Worm (Caenorhabditis elegans) whole organism, late embryonic: ENCODE data around the gene pho-11.

Experiments used
- C08G9.2 ChIP-seq: sonication (generic microtip); optimal IDR thresholded peaks from 2 replicates; lab custom pipeline; 2016; ENCODE audit warnings: mild to moderate bottlenecking, missing genetic modification characterization, moderate library complexity, missing compliant biosample characterization
- K02D7.2 ChIP-seq: sonication (generic microtip); optimal IDR thresholded peaks from 2 replicates; lab custom pipeline; 2017; ENCODE audit warnings: mild to moderate bottlenecking, missing genetic modification characterization, missing compliant biosample characterization
- T23F11.4 ChIP-seq: fragments of 200-800 bp; sonication (Bioruptor generic); optimal IDR thresholded peaks from 2 replicates; lab custom pipeline; 2018; ENCODE audit warnings: mild to moderate bottlenecking, missing genetic modification characterization, missing compliant biosample characterization
- ama-1 ChIP-seq: fragments of 150-350 bp; optimal IDR thresholded peaks from 2 replicates; lab custom pipeline; 2014
- ceh-18 ChIP-seq: sonication (generic microtip); optimal IDR thresholded peaks from 2 replicates; lab custom pipeline; 2016; ENCODE audit warnings: missing genetic modification characterization, missing compliant biosample characterization
- ceh-19 ChIP-seq: fragments of 200-800 bp; sonication (Bioruptor generic); optimal IDR thresholded peaks from 2 replicates; lab custom pipeline; 2018; ENCODE audit warnings: mild to moderate bottlenecking, missing genetic modification characterization, missing compliant biosample characterization
- ceh-22 ChIP-seq: sonication (generic microtip); optimal IDR thresholded peaks from 2 replicates; lab custom pipeline; 2017; ENCODE audit warnings: missing biosample characterization, missing genetic modification characterization
- ceh-45 ChIP-seq: fragments of 200-800 bp; sonication (Bioruptor generic); IDR thresholded peaks from 2 replicates; pipeline ENCODE4 v1.3.6; 2022; ENCODE audit warnings: missing genetic modification reagents, missing genetic modification characterization, missing compliant biosample characterization
- che-1 ChIP-seq: sonication (generic microtip); optimal IDR thresholded peaks from 2 replicates; lab custom pipeline; 2016; ENCODE audit warnings: mild to moderate bottlenecking, missing genetic modification characterization, missing compliant biosample characterization
- dmd-4 ChIP-seq: sonication (generic microtip); optimal IDR thresholded peaks from 2 replicates; lab custom pipeline; 2016; ENCODE audit warnings: borderline replicate concordance, missing genetic modification characterization, missing compliant biosample characterization
- dve-1 ChIP-seq: sonication (generic microtip); optimal IDR thresholded peaks from 2 replicates; lab custom pipeline; 2017; ENCODE audit warnings: antibody characterized with exemption, mild to moderate bottlenecking, missing genetic modification characterization, missing compliant biosample characterization
- ets-4 ChIP-seq: sonication (generic microtip); optimal IDR thresholded peaks from 2 replicates; lab custom pipeline; 2016; ENCODE audit warnings: missing genetic modification characterization, missing compliant biosample characterization
- gmeb-2 ChIP-seq: sonication (generic microtip); optimal IDR thresholded peaks from 2 replicates; lab custom pipeline; 2016; ENCODE audit warnings: missing genetic modification characterization, inconsistent platforms, missing compliant biosample characterization
- hlh-30 ChIP-seq: sonication (generic microtip); optimal IDR thresholded peaks from 2 replicates; lab custom pipeline; 2017; ENCODE audit warnings: antibody characterized with exemption, missing genetic modification characterization, missing compliant biosample characterization; ENCODE audit not compliant: insufficient read depth
- hlh-8 ChIP-seq: sonication (generic microtip); optimal IDR thresholded peaks from 2 replicates; lab custom pipeline; 2016; ENCODE audit warnings: missing genotype, missing genetic modification characterization, missing compliant biosample characterization
- madf-2 ChIP-seq: sonication (generic microtip); optimal IDR thresholded peaks from 2 replicates; lab custom pipeline; 2017; ENCODE audit warnings: missing genetic modification characterization, missing compliant biosample characterization
- mec-3 ChIP-seq: sonication (generic microtip); optimal IDR thresholded peaks from 2 replicates; lab custom pipeline; 2016; ENCODE audit warnings: borderline replicate concordance, missing genetic modification characterization, missing compliant biosample characterization
- nfya-1 ChIP-seq: sonication (generic microtip); optimal IDR thresholded peaks from 2 replicates; lab custom pipeline; 2017; ENCODE audit warnings: missing genetic modification characterization, mild to moderate bottlenecking, missing compliant biosample characterization, antibody characterized with exemption, moderate library complexity
- nhr-232 ChIP-seq: sonication (generic microtip); optimal IDR thresholded peaks from 2 replicates; lab custom pipeline; 2016; ENCODE audit warnings: missing genetic modification characterization, missing compliant biosample characterization
- npax-4 ChIP-seq: sonication (generic microtip); optimal IDR thresholded peaks from 2 replicates; lab custom pipeline; 2016; ENCODE audit warnings: missing genetic modification characterization, missing compliant biosample characterization
- odd-2 ChIP-seq: sonication (generic microtip); optimal IDR thresholded peaks from 2 replicates; lab custom pipeline; 2017; ENCODE audit warnings: antibody characterized with exemption, mild to moderate bottlenecking, missing genetic modification characterization, missing compliant biosample characterization
- pag-3 ChIP-seq: sonication (generic microtip); optimal IDR thresholded peaks from 2 replicates; lab custom pipeline; 2016; ENCODE audit warnings: missing compliant biosample characterization, missing genetic modification characterization, borderline replicate concordance
- pat-9 ChIP-seq: fragments of 200-800 bp; sonication (Bioruptor generic); optimal IDR thresholded peaks from 2 replicates; lab custom pipeline; 2018; ENCODE audit warnings: mild to moderate bottlenecking, missing genetic modification characterization, moderate library complexity, missing compliant biosample characterization
- pqm-1 ChIP-seq: sonication (generic microtip); optimal IDR thresholded peaks from 2 replicates; lab custom pipeline; 2016; ENCODE audit warnings: missing genetic modification characterization, missing compliant biosample characterization
- pros-1 ChIP-seq: fragments of 150-350 bp; optimal IDR thresholded peaks from 2 replicates; lab custom pipeline; 2014; ENCODE audit warnings: missing biosample characterization, missing genetic modification reagents, missing genetic modification characterization
- rnt-1 ChIP-seq: sonication (generic microtip); optimal IDR thresholded peaks from 2 replicates; lab custom pipeline; 2016; ENCODE audit warnings: missing genetic modification characterization, missing compliant biosample characterization
- sdc-2 ChIP-seq: sonication (generic microtip); optimal IDR thresholded peaks from 2 replicates; lab custom pipeline; 2016; ENCODE audit warnings: missing genotype, missing genetic modification characterization, missing compliant biosample characterization
- sox-2 ChIP-seq: fragments of 200-800 bp; sonication (Bioruptor generic); IDR thresholded peaks from 2 replicates; pipeline ENCODE4 v1.3.6; 2022; ENCODE audit warnings: missing genetic modification reagents, missing genetic modification characterization, missing compliant biosample characterization
- sox-4 ChIP-seq: sonication (generic microtip); optimal IDR thresholded peaks from 2 replicates; lab custom pipeline; 2017; ENCODE audit warnings: mild to moderate bottlenecking, missing genetic modification characterization, inconsistent platforms, missing compliant biosample characterization
- syd-9 ChIP-seq: sonication (generic microtip); optimal IDR thresholded peaks from 2 replicates; lab custom pipeline; 2016; ENCODE audit warnings: mild to moderate bottlenecking, missing genetic modification characterization, moderate library complexity, missing compliant biosample characterization
- unc-42 ChIP-seq: sonication (generic microtip); optimal IDR thresholded peaks from 2 replicates; lab custom pipeline; 2016; ENCODE audit warnings: missing genotype, missing genetic modification characterization, missing compliant biosample characterization
- zip-5 ChIP-seq: sonication (generic microtip); optimal IDR thresholded peaks from 2 replicates; lab custom pipeline; 2016; ENCODE audit warnings: missing genetic modification characterization, missing compliant biosample characterization

Gene pho-11

ce11 chrII:9900276-9900675 lies 31.4 kb upstream of the pho-11 start, which contains the start of gene unc-4:
TSS of gene unc-4 (minus strand) at chrII:9900376.
- TF ChIP-seq rnt-1 (no peak), sdc-2 (no peak), che-1 (tag; lab: Kevin White, UChicago) (no peak), mec-3 (tag; lab: Kevin White, UChicago) (no peak), unc-42 (tag; lab: Kevin White, UChicago) (no peak), ets-4 (tag; lab: Kevin White, UChicago) (no peak), ceh-18 (tag; lab: Kevin White, UChicago) (no peak), T23F11.4 (GFP tag; lab: Kevin White, UChicago) (no peak)

- no peak for TF ChIP-seq nhr-232 (tag; lab: Kevin White, UChicago)
- TF ChIP-seq pag-3 (tag; lab: Kevin White, UChicago) = no peak
- TF ChIP-seq ets-4 (tag; lab: Kevin White, UChicago) = no peak
- TF ChIP-seq sox-4 (tag; lab: Kevin White, UChicago) = no peak
- no peak for TF ChIP-seq zip-5 (tag; lab: Kevin White, UChicago)
- no peak for TF ChIP-seq pqm-1 (tag; lab: Kevin White, UChicago)
- TF ChIP-seq nfya-1 (tag; lab: Kevin White, UChicago) = no peak
- TF ChIP-seq K02D7.2 (tag; lab: Kevin White, UChicago) = no peak
- no peak for TF ChIP-seq C08G9.2 (tag; lab: Kevin White, UChicago)
- TF ChIP-seq ceh-19 (GFP tag; lab: Kevin White, UChicago) = no peak
- no peak for TF ChIP-seq gmeb-2
Observed at ce11 chrII:9904459-9904858, 27.2 kb upstream of the pho-11 start.

ce11 chrII:9914999-9915398 lies 16.6 kb upstream of the pho-11 start, which contains the start of gene F26C11.3:
TSS of gene F26C11.3 (minus strand) at chrII:9915099.
- no peak for TF ChIP-seq nhr-232 (tag; lab: Kevin White, UChicago)
- no peak for TF ChIP-seq mec-3 (tag; lab: Kevin White, UChicago)
- TF ChIP-seq syd-9 (tag; lab: Kevin White, UChicago) = no peak
- TF ChIP-seq pat-9 (tag; lab: Kevin White, UChicago) = no peak
- no peak for TF ChIP-seq pros-1
- TF ChIP-seq dve-1 (tag; lab: Kevin White, UChicago) = no peak
- TF ChIP-seq pqm-1 (tag; lab: Kevin White, UChicago) = no peak
- TF ChIP-seq zip-5 (tag; lab: Kevin White, UChicago) = no peak
- no peak for TF ChIP-seq npax-4

- TF ChIP-seq npax-4 (no peak), pat-9 (tag; lab: Kevin White, UChicago) (no peak), rnt-1 (no peak), nfya-1 (tag; lab: Kevin White, UChicago) (no peak), madf-2 (tag; lab: Kevin White, UChicago) (no peak), odd-2 (tag; lab: Kevin White, UChicago) (no peak), dve-1 (tag; lab: Kevin White, UChicago) (no peak), ama-1 (lab: Kevin White, UChicago) (no peak), hlh-8 (tag; lab: Kevin White, UChicago) (no peak), sox-2 (GFP tag; lab: Robert Waterston, UW) (no peak), syd-9 (tag; lab: Kevin White, UChicago) (no peak), hlh-30 (tag; lab: Kevin White, UChicago) (no peak), ceh-45 (GFP tag; lab: Robert Waterston, UW) (no peak), dmd-4 (tag; lab: Kevin White, UChicago) (no peak)
Observed at ce11 chrII:9916177-9916576, 15.5 kb upstream of the pho-11 start, which contains the start of gene F26C11.4. TSS of gene F26C11.4 (minus strand) at chrII:9916277.

ce11 chrII:9917904-9918303 lies 13.7 kb upstream of the pho-11 start, which contains the start of gene C05C10.8:
TSS of gene C05C10.8 (minus strand) at chrII:9918004.
- TF ChIP-seq ceh-22 (tag; lab: Kevin White, UChicago) (no peak), hlh-8 (tag; lab: Kevin White, UChicago) (no peak), unc-42 (tag; lab: Kevin White, UChicago) (no peak)
